Fruit fly (Drosophila melanogaster) whole organism, wandering third instar larva: ENCODE measurements around the gene CG43062.

ENCODE experiments used
- CG32264 ChIP-seq: fragments of 200-800 bp; sonication (Bioruptor generic); optimal IDR thresholded peaks from 2 replicates; lab custom pipeline; 2016; ENCODE audit warnings: missing biosample characterization, missing genetic modification characterization
- Dfd ChIP-seq: fragments of >200 bp; optimal IDR thresholded peaks from 2 replicates; lab custom pipeline; 2017; ENCODE audit warnings: missing biosample characterization, missing genetic modification characterization
- Myc ChIP-seq: fragments of >200 bp; optimal IDR thresholded peaks from 2 replicates; lab custom pipeline; 2017
- Rel ChIP-seq, 2 experiments: fragments of 200-800 bp; sonication (Bioruptor generic) in 1 of 2; optimal IDR thresholded peaks; 2 replicates in 1 of 2; 3 replicates in 1 of 2; lab custom pipeline; 2016 to 2019; ENCODE audit warnings: mild to moderate bottlenecking in 2 of 2, missing biosample characterization in 2 of 2, missing genetic modification characterization in 2 of 2, moderate library complexity in 1 of 2
- foxo ChIP-seq, 2 experiments: fragments of 200-800 bp; sonication (Bioruptor generic); optimal IDR thresholded peaks; 2 replicates in 1 of 2; 3 replicates in 1 of 2; lab custom pipeline; 2016 to 2017; ENCODE audit warnings: missing biosample characterization in 2 of 2, missing genetic modification characterization in 2 of 2
- h ChIP-seq: fragments of 200-800 bp; sonication (Bioruptor generic); optimal IDR thresholded peaks from 3 replicates; lab custom pipeline; 2016; ENCODE audit warnings: missing biosample characterization, mild to moderate bottlenecking, missing genetic modification characterization
- pan ChIP-seq: fragments of >200 bp; optimal IDR thresholded peaks from 2 replicates; lab custom pipeline; 2017
- usp ChIP-seq: fragments of >200 bp; optimal IDR thresholded peaks from 2 replicates; lab custom pipeline; 2017; ENCODE audit warnings: missing biosample characterization, missing genetic modification characterization
- woc ChIP-seq: sonication (Bioruptor generic); optimal IDR thresholded peaks from 2 replicates; lab custom pipeline; 2016; ENCODE audit warnings: missing biosample characterization, mild to moderate bottlenecking, missing genetic modification characterization

DNA sequence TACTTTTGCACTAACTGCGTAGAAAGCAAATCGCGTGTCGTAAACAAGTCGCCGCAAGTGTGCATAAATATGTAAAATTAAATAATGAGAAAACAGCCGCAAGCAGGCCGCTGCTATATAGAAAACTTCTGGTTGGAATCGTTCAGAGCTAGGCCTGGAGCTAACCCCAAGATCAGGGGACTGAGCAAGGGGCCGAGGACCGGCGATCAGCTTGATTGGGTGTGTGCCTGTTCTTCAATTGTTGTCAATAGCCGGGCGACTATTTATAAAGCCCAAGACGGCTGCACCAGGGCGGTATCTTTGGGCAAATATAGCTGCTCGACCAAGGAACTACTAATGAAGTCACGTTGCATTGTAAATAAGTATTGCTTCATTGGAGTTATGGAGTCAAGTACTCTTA, 6.6 kb downstream of the CG43062 start:
- no peak for TF ChIP-seq pan
- no peak for TF ChIP-seq CG32264 (GFP tag; lab: Kevin White, UChicago)
- TF ChIP-seq Rel (GFP tag; optimal IDR thresholded peaks at IDR 0.05; lab: Kevin White, UChicago), result no peak
- no peak for TF ChIP-seq Rel (tag; optimal IDR thresholded peaks at IDR 0.05; lab: Kevin White, UChicago)
- TF ChIP-seq h, result no peak
- no peak for TF ChIP-seq Dfd
- TF ChIP-seq foxo (GFP tag; optimal IDR thresholded peaks at IDR 0.05; lab: Kevin White, UChicago), result no peak
- no peak for TF ChIP-seq woc
- TF ChIP-seq usp (GFP tag; lab: Kevin White, UChicago), result no peak
- no peak for TF ChIP-seq Myc (lab: Kevin White, UChicago)
